Fruit fly (Drosophila melanogaster) whole organism: ENCODE measurements around the gene AlaRS.

Source experiments
- CG8478 ChIP-seq: fragments of >200 bp; optimal IDR thresholded peaks from 2 replicates; lab custom pipeline; 2018; ENCODE audit warnings: inconsistent platforms
- EcR ChIP-seq, 2 experiments: fragments of >200 bp; optimal IDR thresholded peaks; 2 replicates each; lab custom pipeline; 2017; ENCODE audit warnings: missing biosample characterization in 2 of 2, missing genetic modification characterization in 2 of 2, missing genetic modification reagents in 2 of 2
- pan ChIP-seq: fragments of >200 bp; optimal IDR thresholded peaks from 2 replicates; lab custom pipeline; 2017
- psq ChIP-seq: fragments of >200 bp; optimal IDR thresholded peaks from 2 replicates; lab custom pipeline; 2017
- usp ChIP-seq: fragments of >200 bp; optimal IDR thresholded peaks from 2 replicates; lab custom pipeline; 2017; ENCODE audit warnings: missing biosample characterization, missing genetic modification characterization, mixed read lengths

DNA sequence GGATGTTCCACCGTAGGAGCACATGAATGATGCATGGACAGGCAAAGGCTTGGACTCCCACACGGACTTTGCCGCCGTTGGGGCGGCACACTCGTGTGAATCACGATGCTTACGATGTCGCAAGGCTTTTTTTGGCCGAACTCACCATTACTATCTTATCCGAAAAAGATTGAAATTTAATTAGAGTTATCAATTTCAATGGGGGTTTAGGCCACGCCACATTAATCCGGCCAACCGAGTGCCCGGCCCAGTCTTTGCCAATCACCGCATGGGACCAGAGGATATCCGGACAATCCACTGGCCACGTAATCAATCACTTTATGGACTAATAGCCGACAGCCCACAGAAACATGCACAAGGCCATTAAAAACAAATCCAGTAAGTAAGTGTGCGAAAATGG, 9.3 kb downstream of the AlaRS start:
- no peak for TF ChIP-seq EcR (GFP tag; optimal IDR thresholded peaks at IDR 0.05; lab: Kevin White, UChicago)
- TF ChIP-seq usp (GFP tag; lab: Kevin White, UChicago), result no peak
- TF ChIP-seq psq, result no peak
- TF ChIP-seq CG8478, result no peak
- no peak for TF ChIP-seq pan
